Worm (Caenorhabditis elegans) whole organism, L3 larva: ENCODE measurements around the gene T10C6.15.

Experiments used
- elt-2 ChIP-seq: sonication (generic microtip); optimal IDR thresholded peaks from 2 replicates; lab custom pipeline; 2016; ENCODE audit warnings: missing genetic modification reagents, mild to moderate bottlenecking, missing genetic modification characterization, missing compliant biosample characterization
- mdl-1 ChIP-seq: fragments of 150-350 bp; optimal IDR thresholded peaks from 2 replicates; lab custom pipeline; 2014; ENCODE audit warnings: missing biosample characterization, missing genetic modification characterization
- nhr-12 ChIP-seq: fragments of 150-350 bp; optimal IDR thresholded peaks from 2 replicates; lab custom pipeline; 2014; ENCODE audit warnings: missing biosample characterization, missing genetic modification characterization
- nhr-28 ChIP-seq: fragments of 150-350 bp; optimal IDR thresholded peaks from 2 replicates; lab custom pipeline; 2014; ENCODE audit warnings: missing biosample characterization, missing genetic modification characterization
- nhr-67 ChIP-seq: fragments of 150-350 bp; optimal IDR thresholded peaks from 2 replicates; lab custom pipeline; 2014; ENCODE audit warnings: missing biosample characterization, missing genetic modification characterization
- zag-1 ChIP-seq: fragments of 150-350 bp; optimal IDR thresholded peaks from 2 replicates; lab custom pipeline; 2014; ENCODE audit warnings: missing biosample characterization, missing genetic modification characterization

- TF ChIP-seq zag-1 (tag; lab: Kevin White, UChicago): no peak
- TF ChIP-seq nhr-67 (tag; lab: Kevin White, UChicago): no peak
- TF ChIP-seq mdl-1 (tag; lab: Kevin White, UChicago): no peak
- TF ChIP-seq nhr-28 (tag; lab: Kevin White, UChicago): no peak
- TF ChIP-seq nhr-12 (tag; lab: Kevin White, UChicago): no peak
- TF ChIP-seq elt-2 (tag; lab: Kevin White, UChicago): no peak
Observed at ce11 chrV:16062788-16063187, 17.0 kb upstream of the T10C6.15 start, which contains the start of gene F14H3.14.
